Worm (Caenorhabditis elegans): Measurements from ENCODE around the gene C14E2.6.

The C14E2.6 gene

DNA sequence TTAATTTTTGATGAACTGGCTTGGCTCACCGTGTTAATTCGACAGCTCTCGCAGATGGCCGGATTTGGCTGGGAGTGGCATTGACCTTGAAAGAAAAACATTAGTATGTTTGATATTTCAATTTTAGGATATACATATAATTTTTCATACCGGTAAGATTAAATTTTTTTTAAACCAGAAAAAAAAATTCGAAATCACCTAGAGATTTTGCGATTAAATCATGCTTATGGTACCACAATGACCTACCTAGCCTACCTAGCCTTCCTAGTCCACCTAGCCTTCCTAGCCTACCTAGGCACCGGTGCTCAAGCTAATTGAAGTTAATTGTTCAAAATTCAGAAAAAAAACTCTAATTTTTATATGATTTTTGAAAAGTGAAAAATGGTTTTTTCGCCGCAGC, 18.4 kb downstream of the C14E2.6 start, which contains the start of gene C14E2.3:
Gene C14E2.3, minus strand, starts transcription at position 101 of the 400 bp plus-strand sequence.
- TF ChIP-seq pha-4 (tag; optimal IDR thresholded peaks at IDR 0.05) (no peak), lin-32 (GFP tag; optimal IDR thresholded peaks at IDR 0.05) (no peak), nhr-2 (tag; optimal IDR thresholded peaks at IDR 0.05) (no peak), hlh-1 (tag; optimal IDR thresholded peaks at IDR 0.05) (no peak), elt-1 (tag; optimal IDR thresholded peaks at IDR 0.05; ENCODE audit: borderline replicate concordance, insufficient read depth) (no peak), nhr-28 (tag; optimal IDR thresholded peaks at IDR 0.05) (no peak), ztf-11 (tag; optimal IDR thresholded peaks at IDR 0.05) (no peak), elt-3 (tag; optimal IDR thresholded peaks at IDR 0.05) (no peak), nhr-237 (tag; optimal IDR thresholded peaks at IDR 0.05) (no peak), unc-62 (GFP tag; optimal IDR thresholded peaks at IDR 0.05) (no peak), blmp-1 (tag; optimal IDR thresholded peaks at IDR 0.05) (no peak)

DNA sequence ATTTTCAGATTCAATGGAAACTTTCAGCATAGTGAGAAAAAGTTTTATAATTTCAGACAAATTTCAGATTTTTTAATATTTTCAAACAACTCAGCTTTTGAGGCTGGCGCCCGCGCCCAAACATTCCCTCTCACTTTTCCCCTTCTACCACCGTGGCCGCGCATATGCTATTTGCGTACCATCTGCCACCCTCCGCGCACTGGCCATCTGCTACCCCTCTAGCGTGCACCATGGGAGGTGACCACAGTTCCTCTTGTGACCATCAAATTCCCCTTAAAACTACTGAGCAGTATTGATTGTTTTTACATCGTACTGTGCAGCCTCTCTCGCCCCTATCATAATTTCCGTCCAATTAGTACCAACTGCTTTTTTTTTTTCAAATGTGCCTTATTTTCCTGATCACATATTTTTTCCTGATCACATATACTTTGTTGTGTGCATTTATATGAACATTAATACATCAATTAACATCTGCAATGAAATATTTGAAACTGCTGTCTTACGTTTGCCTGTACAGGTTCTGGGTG, 28.8 kb downstream of the C14E2.6 start, which contains the start of gene C14E2.11:
Gene C14E2.11, plus strand, starts transcription at position 477 of the 527 bp plus-strand sequence.
- TF ChIP-seq nhr-76 (tag; optimal IDR thresholded peaks at IDR 0.05) (no peak), lin-32 (GFP tag; optimal IDR thresholded peaks at IDR 0.05) (peak; percentile 87), nhr-2 (tag; optimal IDR thresholded peaks at IDR 0.05) (no peak), mab-5 (tag; optimal IDR thresholded peaks at IDR 0.05) (no peak), nhr-28 (tag; optimal IDR thresholded peaks at IDR 0.05) (no peak), cnd-1 (tag; optimal IDR thresholded peaks at IDR 0.05) (peak; percentile 94), nhr-237 (tag; optimal IDR thresholded peaks at IDR 0.05) (no peak), mep-1 (tag; optimal IDR thresholded peaks at IDR 0.05) (no peak), elt-3 (tag; optimal IDR thresholded peaks at IDR 0.05) (no peak), sptf-1 (tag; optimal IDR thresholded peaks at IDR 0.05) (no peak), pha-4 (tag; optimal IDR thresholded peaks at IDR 0.05) (no peak), sem-2 (GFP tag; optimal IDR thresholded peaks at IDR 0.05) (no peak), mls-2 (tag; optimal IDR thresholded peaks at IDR 0.05) (no peak), snpc-4 (tag; optimal IDR thresholded peaks at IDR 0.05) (no peak)

DNA sequence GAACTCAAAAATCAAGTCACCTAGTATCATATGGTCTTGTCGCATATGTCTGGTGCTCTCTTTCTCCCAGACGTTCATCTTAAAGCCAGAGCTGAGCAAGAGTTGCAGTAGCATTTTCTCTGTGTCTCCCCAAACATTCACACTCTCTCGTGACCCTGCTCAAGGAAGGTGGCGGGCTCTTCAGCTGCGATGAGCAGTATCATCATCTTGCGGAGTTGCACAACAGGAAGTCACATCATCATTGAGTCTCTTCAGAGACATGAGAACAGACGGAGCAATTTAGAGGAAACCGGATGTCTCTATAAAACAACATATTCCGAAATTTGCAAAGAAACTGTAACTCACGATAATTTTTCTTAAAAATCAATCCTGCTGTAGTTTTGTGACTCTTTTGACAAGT, 31.3 kb downstream of the C14E2.6 start:
- no peak for TF ChIP-seq sem-2 (GFP tag; optimal IDR thresholded peaks at IDR 0.05)
- no peak for TF ChIP-seq elt-3 (tag; optimal IDR thresholded peaks at IDR 0.05)

DNA sequence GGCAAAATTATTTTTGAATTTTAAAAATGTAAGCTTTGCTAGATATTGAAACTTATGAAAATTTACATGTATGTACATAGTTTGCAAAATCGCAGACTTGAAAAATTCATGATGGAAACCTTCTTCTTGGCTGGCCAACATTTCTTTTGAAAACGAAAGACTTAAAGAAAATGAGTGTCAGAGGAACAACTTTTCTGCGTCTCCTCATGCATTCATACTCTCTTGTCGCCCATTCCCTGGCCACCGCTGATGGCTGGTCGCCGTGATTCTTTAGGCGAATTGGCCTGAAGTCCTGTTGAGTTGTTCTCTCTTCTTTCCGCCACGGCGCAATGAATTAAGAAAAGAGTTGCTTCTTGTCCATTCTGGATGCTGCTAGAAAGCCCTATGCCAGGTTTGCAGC, 33.8 kb downstream of the C14E2.6 start:
- TF ChIP-seq mep-1 (tag; optimal IDR thresholded peaks at IDR 0.05): no peak
- TF ChIP-seq ztf-11 (tag; optimal IDR thresholded peaks at IDR 0.05): no peak
- TF ChIP-seq blmp-1 (tag; optimal IDR thresholded peaks at IDR 0.05): no peak

DNA sequence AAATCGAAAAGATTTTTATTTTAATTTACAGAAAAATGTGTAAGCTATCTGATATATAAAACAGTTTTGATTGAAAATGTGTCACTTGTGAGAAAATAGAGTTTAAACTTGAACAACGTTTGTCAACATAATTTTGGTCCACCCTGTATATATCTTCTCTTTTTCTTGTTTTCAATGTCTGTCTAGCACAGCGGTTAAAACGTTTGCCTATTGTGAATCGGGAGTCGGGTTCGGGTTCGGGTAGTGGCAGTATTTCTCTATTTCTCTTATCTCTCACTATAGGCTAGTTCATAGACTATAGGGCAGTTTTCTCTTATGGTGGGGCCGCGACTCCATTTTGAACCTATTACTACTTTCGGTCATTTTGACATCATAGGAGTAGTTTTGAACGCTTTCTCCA, 38.7 kb downstream of the C14E2.6 start:
- TF ChIP-seq unc-39 (tag; optimal IDR thresholded peaks at IDR 0.05): no peak
- TF ChIP-seq mab-5 (tag; optimal IDR thresholded peaks at IDR 0.05): no peak
- no peak for TF ChIP-seq unc-120 (tag; optimal IDR thresholded peaks at IDR 0.05; ENCODE audit: poor library complexity, severe bottlenecking)
- TF ChIP-seq pha-4 (tag; optimal IDR thresholded peaks at IDR 0.05): no peak
- TF ChIP-seq blmp-1 (tag; optimal IDR thresholded peaks at IDR 0.05): no peak
- TF ChIP-seq ceh-43 (GFP tag; optimal IDR thresholded peaks at IDR 0.05): no peak
- TF ChIP-seq lin-32 (GFP tag; optimal IDR thresholded peaks at IDR 0.05): no peak
- TF ChIP-seq tbx-8 (GFP tag; optimal IDR thresholded peaks at IDR 0.05): no peak
- TF ChIP-seq ceh-83 (GFP tag; optimal IDR thresholded peaks at IDR 0.05): no peak
- TF ChIP-seq ztf-11 (tag; optimal IDR thresholded peaks at IDR 0.05): no peak
- TF ChIP-seq cnd-1 (tag; optimal IDR thresholded peaks at IDR 0.05): no peak
- no peak for TF ChIP-seq lin-13 (tag; optimal IDR thresholded peaks at IDR 0.05)
- TF ChIP-seq sem-2 (GFP tag; optimal IDR thresholded peaks at IDR 0.05): no peak
- no peak for TF ChIP-seq unc-62 (GFP tag; optimal IDR thresholded peaks at IDR 0.05)
- TF ChIP-seq elt-3 (tag; optimal IDR thresholded peaks at IDR 0.05): no peak
- TF ChIP-seq flh-1 (GFP tag; optimal IDR thresholded peaks at IDR 0.05): no peak
- no peak for TF ChIP-seq nhr-76 (tag; optimal IDR thresholded peaks at IDR 0.05)
- no peak for TF ChIP-seq ceh-39 (tag; optimal IDR thresholded peaks at IDR 0.05)
- TF ChIP-seq drap-1 (GFP tag; optimal IDR thresholded peaks at IDR 0.05): no peak
- no peak for TF ChIP-seq mls-2 (tag; optimal IDR thresholded peaks at IDR 0.05)

DNA sequence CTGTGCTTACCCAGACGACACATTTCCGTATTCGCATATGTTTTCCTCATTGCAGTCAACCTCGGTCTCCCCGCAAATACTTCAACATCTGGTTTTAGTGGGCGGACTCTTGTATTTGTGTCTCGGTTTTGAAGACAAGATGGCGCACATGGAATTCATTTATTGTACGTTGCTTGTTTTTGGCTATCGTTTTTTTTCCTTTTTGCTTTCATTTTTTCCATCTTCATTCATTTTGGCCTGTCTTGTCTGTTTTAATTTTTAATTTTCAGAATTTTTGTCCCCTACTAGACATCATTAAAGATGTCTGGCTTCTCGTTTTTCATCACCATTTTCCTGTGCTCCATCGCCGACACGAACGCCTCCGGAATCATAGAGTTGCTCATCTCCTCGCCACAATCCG, 43.2 kb downstream of the C14E2.6 start, which contains the start of gene arg-1:
Gene arg-1, plus strand, starts transcription at position 301 of the 400 bp plus-strand sequence.
- TF ChIP-seq tbx-8 (GFP tag; optimal IDR thresholded peaks at IDR 0.05) (no peak), M03D4.4 (tag; optimal IDR thresholded peaks at IDR 0.05) (no peak), ceh-43 (GFP tag; optimal IDR thresholded peaks at IDR 0.05) (no peak), mep-1 (tag; optimal IDR thresholded peaks at IDR 0.05) (no peak), unc-39 (tag; optimal IDR thresholded peaks at IDR 0.05) (no peak)
